Worm (Caenorhabditis elegans) whole organism, L3 larva: ENCODE measurements around the gene ZK666.11.

Experiments used
- R02D3.7 ChIP-seq: fragments of 150-350 bp; optimal IDR thresholded peaks from 2 replicates; lab custom pipeline; 2014; ENCODE audit warnings: missing biosample characterization, missing genetic modification characterization
- ZK546.5 ChIP-seq: sonication (generic microtip); optimal IDR thresholded peaks from 2 replicates; lab custom pipeline; 2017; ENCODE audit warnings: missing biosample characterization, missing genetic modification characterization
- aly-2 ChIP-seq: fragments of 150-350 bp; optimal IDR thresholded peaks from 2 replicates; lab custom pipeline; 2014; ENCODE audit warnings: missing biosample characterization, missing genetic modification characterization
- ceh-28 ChIP-seq: fragments of 150-350 bp; optimal IDR thresholded peaks from 2 replicates; lab custom pipeline; 2014; ENCODE audit warnings: missing biosample characterization, missing genetic modification reagents, missing genetic modification characterization
- daf-12 ChIP-seq: fragments of 150-350 bp; optimal IDR thresholded peaks from 2 replicates; lab custom pipeline; 2014; ENCODE audit warnings: missing biosample characterization, missing genetic modification reagents, missing genetic modification characterization
- egl-27 ChIP-seq: sonication (generic microtip); optimal IDR thresholded peaks from 4 replicates; lab custom pipeline; 2017; ENCODE audit warnings: missing biosample characterization, missing genetic modification reagents, missing genetic modification characterization
- egl-5 ChIP-seq: fragments of 150-350 bp; optimal IDR thresholded peaks from 2 replicates; lab custom pipeline; 2017; ENCODE audit warnings: missing biosample characterization, missing genetic modification reagents, missing genetic modification characterization, inconsistent platforms
- elt-1 ChIP-seq: fragments of 150-350 bp; optimal IDR thresholded peaks from 2 replicates; lab custom pipeline; 2014; ENCODE audit warnings: missing biosample characterization, missing genetic modification characterization
- elt-3 ChIP-seq, 3 experiments: fragments of 150-350 bp in 1 of 3; sonication (generic microtip) in 2 of 3; optimal IDR thresholded peaks; 2 replicates in 2 of 3; 4 replicates in 1 of 3; lab custom pipeline; 2014 to 2017; ENCODE audit warnings: missing biosample characterization in 3 of 3, missing genetic modification characterization in 3 of 3
- fkh-10 ChIP-seq: sonication (generic microtip); optimal IDR thresholded peaks from 2 replicates; lab custom pipeline; 2017; ENCODE audit warnings: missing biosample characterization, missing genetic modification reagents, missing genetic modification characterization
- fkh-2 ChIP-seq: fragments of 150-350 bp; optimal IDR thresholded peaks from 2 replicates; lab custom pipeline; 2014; ENCODE audit warnings: missing biosample characterization, missing genetic modification reagents, missing genetic modification characterization
- hmg-11 ChIP-seq: sonication (generic microtip); optimal IDR thresholded peaks from 2 replicates; lab custom pipeline; 2016; ENCODE audit warnings: missing genetic modification characterization, missing compliant biosample characterization
- jun-1 ChIP-seq: fragments of 150-350 bp; optimal IDR thresholded peaks from 2 replicates; lab custom pipeline; 2014; ENCODE audit warnings: missing biosample characterization, missing genetic modification reagents, missing genetic modification characterization
- lin-15B ChIP-seq: fragments of 150-350 bp; optimal IDR thresholded peaks from 2 replicates; lab custom pipeline; 2014; ENCODE audit warnings: missing biosample characterization, missing genetic modification characterization
- lin-39 ChIP-seq: fragments of 150-350 bp; optimal IDR thresholded peaks from 2 replicates; lab custom pipeline; 2018; ENCODE audit warnings: missing biosample characterization, missing genetic modification reagents, missing genetic modification characterization
- mml-1 ChIP-seq: fragments of 150-350 bp; sonication (generic microtip); optimal IDR thresholded peaks from 3 replicates; lab custom pipeline; 2014; ENCODE audit warnings: missing biosample characterization, missing genetic modification characterization
- nfya-1 ChIP-seq: sonication (generic microtip); optimal IDR thresholded peaks from 2 replicates; lab custom pipeline; 2017; ENCODE audit warnings: missing genetic modification characterization, mild to moderate bottlenecking, missing compliant biosample characterization, antibody characterized with exemption, moderate library complexity; ENCODE audit not compliant: insufficient read depth
- nhr-23 ChIP-seq: fragments of 150-350 bp; optimal IDR thresholded peaks from 2 replicates; lab custom pipeline; 2014; ENCODE audit warnings: missing biosample characterization, missing genetic modification reagents, missing genetic modification characterization
- nhr-237 ChIP-seq: fragments of 150-350 bp; optimal IDR thresholded peaks from 2 replicates; lab custom pipeline; 2014; ENCODE audit warnings: missing biosample characterization, missing genetic modification characterization
- nhr-25 ChIP-seq: sonication (generic microtip); optimal IDR thresholded peaks from 2 replicates; lab custom pipeline; 2017; ENCODE audit warnings: missing biosample characterization, missing genetic modification characterization
- nhr-28 ChIP-seq: fragments of 150-350 bp; optimal IDR thresholded peaks from 2 replicates; lab custom pipeline; 2014; ENCODE audit warnings: missing biosample characterization, missing genetic modification characterization
- nhr-43 ChIP-seq: sonication (generic microtip); optimal IDR thresholded peaks from 2 replicates; lab custom pipeline; 2016; ENCODE audit warnings: mild to moderate bottlenecking, missing genetic modification characterization, missing compliant biosample characterization; ENCODE audit not compliant: poor library complexity, severe bottlenecking
- nhr-67 ChIP-seq: fragments of 150-350 bp; optimal IDR thresholded peaks from 2 replicates; lab custom pipeline; 2014; ENCODE audit warnings: missing biosample characterization, missing genetic modification characterization
- nhr-76 ChIP-seq: fragments of 150-350 bp; sonication (generic microtip); optimal IDR thresholded peaks from 5 replicates; lab custom pipeline; 2014; ENCODE audit warnings: missing biosample characterization, missing genetic modification characterization
- nhr-77 ChIP-seq: fragments of 150-350 bp; optimal IDR thresholded peaks from 2 replicates; lab custom pipeline; 2014; ENCODE audit warnings: missing biosample characterization, missing genetic modification characterization
- pha-4 ChIP-seq: fragments of 150-350 bp; optimal IDR thresholded peaks from 2 replicates; lab custom pipeline; 2014; ENCODE audit warnings: missing biosample characterization, missing genetic modification reagents, missing genetic modification characterization
- pqm-1 ChIP-seq: fragments of 150-350 bp; optimal IDR thresholded peaks from 2 replicates; lab custom pipeline; 2017; ENCODE audit warnings: missing biosample characterization, missing genetic modification characterization, inconsistent platforms
- sea-2 ChIP-seq: fragments of 150-350 bp; sonication (generic microtip); optimal IDR thresholded peaks from 4 replicates; lab custom pipeline; 2014; ENCODE audit warnings: missing biosample characterization, missing genetic modification reagents, missing genetic modification characterization
- tbx-2 ChIP-seq: sonication (generic microtip); optimal IDR thresholded peaks from 2 replicates; lab custom pipeline; 2016; ENCODE audit warnings: mild to moderate bottlenecking, missing genetic modification characterization, missing compliant biosample characterization
- unc-62 ChIP-seq: fragments of 150-350 bp; sonication (generic microtip); optimal IDR thresholded peaks from 4 replicates; lab custom pipeline; 2014; ENCODE audit warnings: missing biosample characterization, missing genetic modification reagents, missing genetic modification characterization
- zag-1 ChIP-seq: fragments of 150-350 bp; optimal IDR thresholded peaks from 2 replicates; lab custom pipeline; 2014; ENCODE audit warnings: missing biosample characterization, missing genetic modification characterization

Gene ZK666.11

ce11 chrII:10504729-10505128, 22.4 kb downstream of the ZK666.11 start:
- TF ChIP-seq lin-39 (tag; lab: Kevin White, UChicago) (peak; percentile 20), nhr-23 (peak; percentile 58), nhr-25 (tag; lab: Kevin White, UChicago) (peak; percentile 46), ZK546.5 (no peak), jun-1 (tag; lab: Kevin White, UChicago) (peak; percentile 35), egl-27 (no peak), pha-4 (tag; lab: Kevin White, UChicago) (peak; percentile 89), nfya-1 (tag; lab: Kevin White, UChicago) (peak; percentile 1)

ce11 chrII:10505949-10506348, 23.6 kb downstream of the ZK666.11 start:
- TF ChIP-seq nhr-77 (tag; lab: Kevin White, UChicago) (no peak), nhr-25 (tag; lab: Kevin White, UChicago) (peak; percentile 73), nhr-23 (peak; percentile 46)

DNA sequence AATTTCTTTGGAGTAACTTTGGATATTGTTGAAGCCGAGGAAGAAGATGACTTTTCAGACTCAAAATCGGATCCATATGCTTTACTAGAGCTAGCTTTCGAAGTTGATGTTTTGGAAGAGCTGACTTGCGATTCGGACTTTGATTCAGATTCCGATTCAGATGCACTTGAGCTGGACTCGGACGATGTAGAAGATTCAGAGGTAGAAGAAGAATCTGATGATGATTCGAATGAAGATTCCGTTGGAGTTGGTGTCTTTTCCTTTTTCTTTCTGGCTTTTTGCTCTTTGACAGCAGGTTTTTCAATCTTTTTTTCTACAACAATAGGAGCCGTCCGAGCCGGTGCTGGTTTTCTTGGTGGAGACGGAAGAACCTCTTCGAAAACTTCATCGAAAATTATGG, 25.6 kb downstream of the ZK666.11 start:
- no peak for TF ChIP-seq tbx-2 (tag; lab: Kevin White, UChicago)
- TF ChIP-seq nhr-43 (tag; lab: Kevin White, UChicago) = no peak
- TF ChIP-seq lin-15B (tag; lab: Kevin White, UChicago) = no peak
- no peak for TF ChIP-seq nhr-76
- no peak for TF ChIP-seq daf-12 (tag; lab: Kevin White, UChicago)
- no peak for TF ChIP-seq sea-2 (GFP tag; lab: Kevin White, UChicago)
- TF ChIP-seq ceh-28 = no peak

DNA sequence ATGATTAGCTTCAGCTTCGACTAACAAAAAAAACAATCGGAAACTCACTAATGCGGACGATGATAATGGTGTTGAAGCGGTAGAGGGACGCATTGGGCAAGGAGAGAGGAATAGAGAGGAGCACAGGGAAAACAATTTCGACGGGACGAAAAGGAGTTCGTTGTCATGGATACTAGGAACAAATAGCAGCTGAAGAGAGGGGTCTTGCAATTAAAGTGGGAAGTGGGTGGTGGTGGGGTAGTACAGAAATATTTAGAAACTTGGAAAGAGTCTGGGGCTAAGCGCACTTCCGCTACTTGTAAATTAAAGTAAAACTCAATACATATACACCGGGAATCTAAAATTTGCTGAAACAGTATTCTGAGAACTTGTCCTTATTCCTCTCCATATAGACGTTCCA, 27.4 kb downstream of the ZK666.11 start, which contains the start of gene F59B10.2:
F59B10.2 (minus strand) TSS at position 101 of the 400 bp plus-strand sequence.
- TF ChIP-seq R02D3.7 (tag; lab: Kevin White, UChicago) (no peak), lin-15B (tag; lab: Kevin White, UChicago) (no peak), mml-1 (no peak), egl-27 (no peak)

DNA sequence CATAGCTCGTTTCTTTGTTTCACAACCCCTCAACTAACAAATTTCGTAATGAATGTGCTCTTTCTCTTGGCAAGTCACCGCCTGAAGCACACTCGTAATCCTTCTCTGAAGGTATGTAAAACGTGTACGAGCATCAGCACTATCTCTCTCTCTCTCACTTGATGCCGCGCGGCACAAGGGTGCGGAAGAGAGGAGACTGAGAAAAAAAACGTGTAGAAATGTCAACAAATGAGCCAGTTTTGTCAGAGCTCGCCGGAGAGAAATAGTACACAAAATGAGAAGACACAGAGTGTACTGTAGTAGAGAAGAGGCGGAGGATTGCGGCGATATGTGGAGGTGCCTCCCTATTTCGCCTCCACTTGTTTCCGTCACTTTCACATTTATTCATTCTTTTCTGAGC, 27.9 kb downstream of the ZK666.11 start, which contains the start of gene F59B10.3:
F59B10.3 (plus strand) TSS at position 301 of the 400 bp plus-strand sequence.
- no peak for TF ChIP-seq fkh-2
- TF ChIP-seq nhr-28 (tag; lab: Kevin White, UChicago) = no peak
- TF ChIP-seq R02D3.7 (tag; lab: Kevin White, UChicago) = no peak
- TF ChIP-seq pha-4 (tag; lab: Kevin White, UChicago) = peak; percentile 63
- TF ChIP-seq, all 47 proteins: peak for 1

DNA sequence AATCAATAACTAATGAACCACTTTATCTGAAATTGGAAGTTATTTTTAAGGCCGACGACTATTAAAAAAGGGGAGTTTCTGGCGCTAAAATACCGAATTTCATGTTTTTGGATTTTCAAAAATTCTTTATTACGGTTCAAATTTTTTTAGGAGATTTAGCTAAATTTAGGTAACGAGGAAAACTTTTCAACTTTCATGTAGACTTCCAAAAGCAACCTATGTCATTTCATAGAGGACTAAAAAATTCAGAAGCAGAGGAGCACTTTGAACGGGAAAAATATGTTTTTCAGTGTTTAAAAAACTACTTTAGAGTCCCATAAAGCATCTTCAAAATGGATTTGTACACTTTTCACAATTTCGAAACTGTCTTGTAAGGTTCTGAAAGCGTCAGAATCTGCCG, 31.1 kb downstream of the ZK666.11 start:
- TF ChIP-seq ceh-28 (no peak), nhr-76 (no peak), unc-62 (no peak), nhr-23 (no peak), egl-5 (no peak), aly-2 (no peak), nhr-67 (no peak), elt-3 (tag; optimal IDR thresholded peaks at IDR 0.05; lab: Kevin White, UChicago) (no peak), fkh-10 (no peak), zag-1 (tag; lab: Kevin White, UChicago) (no peak), pqm-1 (tag; lab: Kevin White, UChicago) (no peak), elt-1 (no peak), nhr-28 (tag; lab: Kevin White, UChicago) (no peak), nhr-237 (tag; lab: Kevin White, UChicago) (no peak)

DNA sequence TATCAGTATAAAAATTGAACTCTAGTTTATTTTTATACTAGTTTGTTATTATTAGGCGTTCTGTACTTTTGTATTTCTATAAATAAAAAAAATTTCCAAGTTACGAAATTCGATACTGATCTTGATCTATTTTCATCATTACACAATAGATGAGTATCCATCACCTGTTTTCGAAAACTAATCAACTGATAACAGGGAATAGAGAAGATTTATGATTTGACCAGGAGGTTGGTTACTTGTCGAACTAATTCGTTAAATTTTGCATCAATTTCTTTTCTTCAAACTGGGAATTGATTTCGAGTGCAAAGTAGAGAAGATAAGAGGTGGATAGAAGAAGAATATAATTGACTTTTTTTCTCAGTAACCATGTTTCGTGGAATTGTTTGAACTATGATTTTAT, 33.1 kb downstream of the ZK666.11 start:
- TF ChIP-seq ceh-28 (peak; percentile 2), nhr-23 (peak; percentile 54), hmg-11 (tag; lab: Kevin White, UChicago) (no peak)
